Worm (Caenorhabditis elegans) whole organism, L3 larva: ENCODE results near the gene R107.9.
A peak's percentile ranks its signal among the peaks of the same experiment; 100 is the strongest.

ENCODE experiments used
- elt-1 ChIP-seq: fragments of 150-350 bp; optimal IDR thresholded peaks from 2 replicates; lab custom pipeline; 2014; ENCODE audit warnings: missing biosample characterization, missing genetic modification characterization
- elt-2 ChIP-seq: sonication (generic microtip); optimal IDR thresholded peaks from 2 replicates; lab custom pipeline; 2016; ENCODE audit warnings: missing genetic modification reagents, mild to moderate bottlenecking, missing genetic modification characterization, missing compliant biosample characterization
- elt-3 ChIP-seq, 3 experiments: fragments of 150-350 bp in 1 of 3; sonication (generic microtip) in 2 of 3; optimal IDR thresholded peaks; 2 replicates in 2 of 3; 4 replicates in 1 of 3; lab custom pipeline; 2014 to 2017; ENCODE audit warnings: missing biosample characterization in 3 of 3, missing genetic modification characterization in 3 of 3
- nfya-1 ChIP-seq: sonication (generic microtip); optimal IDR thresholded peaks from 2 replicates; lab custom pipeline; 2017; ENCODE audit warnings: missing genetic modification characterization, mild to moderate bottlenecking, missing compliant biosample characterization, antibody characterized with exemption, moderate library complexity; ENCODE audit not compliant: insufficient read depth
- nhr-237 ChIP-seq: fragments of 150-350 bp; optimal IDR thresholded peaks from 2 replicates; lab custom pipeline; 2014; ENCODE audit warnings: missing biosample characterization, missing genetic modification characterization
- nhr-28 ChIP-seq: fragments of 150-350 bp; optimal IDR thresholded peaks from 2 replicates; lab custom pipeline; 2014; ENCODE audit warnings: missing biosample characterization, missing genetic modification characterization
- unc-39 ChIP-seq: sonication (generic microtip); optimal IDR thresholded peaks from 4 replicates; lab custom pipeline; 2017; ENCODE audit warnings: missing biosample characterization, missing genetic modification characterization

DNA sequence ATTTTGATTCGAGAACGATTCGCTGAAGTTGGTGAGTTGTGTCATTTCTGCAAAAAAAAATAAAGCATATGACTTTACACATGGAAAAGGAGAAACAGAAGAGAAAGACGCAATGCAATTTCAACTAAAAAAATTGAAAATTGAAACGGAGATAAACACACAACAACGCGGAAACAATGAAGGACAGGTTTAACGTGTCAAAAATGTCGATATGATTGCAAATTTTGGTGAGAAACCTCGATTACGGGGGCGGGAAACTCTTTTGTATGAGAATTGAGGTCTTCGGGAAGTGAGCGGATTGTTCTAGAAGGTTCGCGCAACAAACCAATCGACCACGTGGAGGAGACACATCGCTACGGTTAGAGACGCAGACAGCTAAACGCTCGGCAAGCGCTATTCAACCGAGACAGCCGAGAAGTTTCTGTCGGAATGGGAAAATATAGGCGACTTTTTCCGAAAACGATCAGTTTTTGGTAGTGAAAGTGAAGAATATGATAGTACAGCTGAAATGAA lies 16.0 kb downstream of the R107.9 start, which contains the start of gene R107.5:
- TF ChIP-seq nhr-237: no peak
- no peak for TF ChIP-seq unc-39
- no peak for TF ChIP-seq nhr-28 (tag; lab: Kevin White, UChicago)
- peak; percentile 96 for TF ChIP-seq nfya-1
- TF ChIP-seq elt-2 (tag; lab: Kevin White, UChicago): peak; percentile 67
- peak; percentile 16 for TF ChIP-seq elt-1
- TF ChIP-seq elt-3 (tag; optimal IDR thresholded peaks at IDR 0.05; lab: Kevin White, UChicago): peak; percentile 26 to 84 (median 75)
